Comparison of ENCODE assay signal across 5 fruit fly cellular contexts in genomic region chr3L:11083605-11084004, dm6.
TF ChIP-seq lines count a peak whose summit lies in the region.

No protein-coding gene starts in this region.

- no peak for TF ChIP-seq CTCF in whole organism, embryonic (GFP tag; optimal IDR thresholded peaks at IDR 0.05; lab: Kevin White, UChicago)

TF ChIP-seq in whole organism, adult, 20 proteins besides CTCF, POLR2A, EP300 and RAD21:
- TF ChIP-seq Crg-1 (GFP tag; optimal IDR thresholded peaks at IDR 0.05; lab: Kevin White, UChicago) (no peak), cnc (optimal IDR thresholded peaks at IDR 0.05; lab: Kevin White, UChicago) (no peak), Hr96 (GFP tag; optimal IDR thresholded peaks at IDR 0.05; lab: Kevin White, UChicago) (no peak), CG7101 (tag; optimal IDR thresholded peaks at IDR 0.05; lab: Kevin White, UChicago) (no peak), ovo (GFP tag; optimal IDR thresholded peaks at IDR 0.05; lab: Kevin White, UChicago) (no peak), tj (GFP tag; optimal IDR thresholded peaks at IDR 0.05; lab: Kevin White, UChicago) (peak; percentile 48), Clk (GFP tag; optimal IDR thresholded peaks at IDR 0.05; lab: Kevin White, UChicago) (no peak), toe (GFP tag; optimal IDR thresholded peaks at IDR 0.05; lab: Kevin White, UChicago) (no peak), CG11617 (GFP tag; optimal IDR thresholded peaks at IDR 0.05; lab: Kevin White, UChicago) (no peak), CG33017 (tag; optimal IDR thresholded peaks at IDR 0.05; lab: Kevin White, UChicago) (no peak), CG1620 (GFP tag; optimal IDR thresholded peaks at IDR 0.05; lab: Kevin White, UChicago) (no peak), cic (GFP tag; optimal IDR thresholded peaks at IDR 0.05; lab: Kevin White, UChicago) (peak; percentile 77), bab1 (GFP tag; optimal IDR thresholded peaks at IDR 0.05; lab: Kevin White, UChicago) (no peak), kay (GFP tag; lab: Kevin White, UChicago; ENCODE audit: borderline replicate concordance) (peak; percentile 96), CG14711 (tag; optimal IDR thresholded peaks at IDR 0.05; lab: Kevin White, UChicago) (no peak)
TF ChIP-seq in whole organism, adult: peak in this region for 3.

TF ChIP-seq in whole organism, embryonic, 481 proteins besides CTCF, POLR2A, EP300 and RAD21:
- TF ChIP-seq grn (GFP tag; optimal IDR thresholded peaks at IDR 0.05; lab: Kevin White, UChicago) (peak; percentile 73), Blimp-1 (GFP tag; optimal IDR thresholded peaks at IDR 0.05; lab: Kevin White, UChicago) (peak; percentile 83), Kr (GFP tag; optimal IDR thresholded peaks at IDR 0.05; lab: Kevin White, UChicago) (no peak), cg (GFP tag; optimal IDR thresholded peaks at IDR 0.05; lab: Kevin White, UChicago) (peak; percentile 25), zen (tag; optimal IDR thresholded peaks at IDR 0.05; lab: Kevin White, UChicago) (no peak), nom (GFP tag; optimal IDR thresholded peaks at IDR 0.05; lab: Kevin White, UChicago) (peak; percentile 10)

TF ChIP-seq in whole organism, prepupa, 60 proteins besides CTCF, POLR2A, EP300 and RAD21:
- TF ChIP-seq cyc (GFP tag; optimal IDR thresholded peaks at IDR 0.05; lab: Kevin White, UChicago) (no peak), CG11294 (GFP tag; IDR thresholded peaks at IDR 0.05; lab: Robert Waterston, UW) (no peak), CG8119 (GFP tag; IDR thresholded peaks at IDR 0.05; lab: Robert Waterston, UW) (peak; percentile 24; the same call in 1 of the 3 replicates), Blimp-1 (GFP tag; optimal IDR thresholded peaks at IDR 0.05; lab: Kevin White, UChicago) (peak; percentile 51)

TF ChIP-seq in whole organism, pupa, 21 proteins besides CTCF, POLR2A, EP300 and RAD21:
- TF ChIP-seq CG13204 (GFP tag; optimal IDR thresholded peaks at IDR 0.05; lab: Kevin White, UChicago) (no peak), CG8301 (tag; optimal IDR thresholded peaks at IDR 0.05; lab: Kevin White, UChicago) (no peak), Ets98B (GFP tag; IDR thresholded peaks at IDR 0.05; lab: Robert Waterston, UW) (peak; percentile 11; the same call in 1 of the 2 replicates), CG32121 (GFP tag; IDR thresholded peaks at IDR 0.05; lab: Robert Waterston, UW) (no peak), EcR (GFP tag; optimal IDR thresholded peaks at IDR 0.05; lab: Kevin White, UChicago) (peak; percentile 15), CG14655 (GFP tag; optimal IDR thresholded peaks at IDR 0.05; lab: Kevin White, UChicago) (no peak)

TF ChIP-seq in whole organism, wandering third instar larva, 38 proteins besides CTCF, POLR2A, EP300 and RAD21:
- TF ChIP-seq GATAd (GFP tag; optimal IDR thresholded peaks at IDR 0.05; lab: Kevin White, UChicago) = no peak
- no peak for TF ChIP-seq Rel (GFP tag; optimal IDR thresholded peaks at IDR 0.05; lab: Kevin White, UChicago)
- TF ChIP-seq Rel (tag; optimal IDR thresholded peaks at IDR 0.05; lab: Kevin White, UChicago) = no peak
- peak; percentile 60 for TF ChIP-seq psq (GFP tag; optimal IDR thresholded peaks at IDR 0.05; lab: Kevin White, UChicago)
- TF ChIP-seq rgr (GFP tag; optimal IDR thresholded peaks at IDR 0.05; lab: Kevin White, UChicago) = peak; percentile 87
- no peak for TF ChIP-seq tai (GFP tag; optimal IDR thresholded peaks at IDR 0.05; lab: Kevin White, UChicago)
- no peak for TF ChIP-seq br (GFP tag; optimal IDR thresholded peaks at IDR 0.05; lab: Kevin White, UChicago)
TF ChIP-seq in whole organism, wandering third instar larva: peak in this region for 2.
